Fruit fly (Drosophila melanogaster): ENCODE measurements around the gene CG7246.

The CG7246 gene

dm6 chrX:9048385-9048750, 32.5 kb downstream of the CG7246 start (continued):
- TF ChIP-seq CG30431 (GFP tag; optimal IDR thresholded peaks at IDR 0.05): peak; percentile 20
- no peak for TF ChIP-seq lov (optimal IDR thresholded peaks at IDR 0.05)
- TF ChIP-seq lov (GFP tag; IDR thresholded peaks at IDR 0.05): 0 out of 3 replicates have a peak, but pooled peaks have one; percentile 57
- no peak for TF ChIP-seq CG30020 (tag; optimal IDR thresholded peaks at IDR 0.05)
- no peak for TF ChIP-seq CG12744 (GFP tag; optimal IDR thresholded peaks at IDR 0.05)
- TF ChIP-seq Ptx1 (GFP tag; IDR thresholded peaks at IDR 0.05): no peak
- no peak for TF ChIP-seq CG17912 (GFP tag; optimal IDR thresholded peaks at IDR 0.05)
- TF ChIP-seq Nf-YC (tag; optimal IDR thresholded peaks at IDR 0.05): no peak
- no peak for TF ChIP-seq Ravus (GFP tag; IDR thresholded peaks at IDR 0.05)
- TF ChIP-seq fd96Cb (tag; optimal IDR thresholded peaks at IDR 0.05): peak; percentile 34
- TF ChIP-seq Hmx (GFP tag; optimal IDR thresholded peaks at IDR 0.05): no peak
- peak; percentile 13 for TF ChIP-seq CG7839 (tag; optimal IDR thresholded peaks at IDR 0.05)
- TF ChIP-seq insv (GFP tag; optimal IDR thresholded peaks at IDR 0.05): no peak
- TF ChIP-seq Abd-B (GFP tag; optimal IDR thresholded peaks at IDR 0.05): no peak
- TF ChIP-seq fd3F (GFP tag; optimal IDR thresholded peaks at IDR 0.05): no peak
- no peak for TF ChIP-seq dimm (GFP tag; IDR thresholded peaks at IDR 0.05)
- TF ChIP-seq ATbp (GFP tag; optimal IDR thresholded peaks at IDR 0.05): no peak
- TF ChIP-seq knrl (GFP tag; IDR thresholded peaks at IDR 0.05; ENCODE audit: partially characterized antibody): no peak
- TF ChIP-seq zen (tag; optimal IDR thresholded peaks at IDR 0.05): no peak
- TF ChIP-seq scrt (GFP tag; optimal IDR thresholded peaks at IDR 0.05): no peak
- peak; percentile 29 for TF ChIP-seq Ets65A (GFP tag)
- TF ChIP-seq fu2 (GFP tag; optimal IDR thresholded peaks at IDR 0.05): no peak
- TF ChIP-seq ab (GFP tag; optimal IDR thresholded peaks at IDR 0.05): no peak
- TF ChIP-seq cwo (GFP tag; optimal IDR thresholded peaks at IDR 0.05): no peak
- no peak for TF ChIP-seq pb (GFP tag; optimal IDR thresholded peaks at IDR 0.05)
- TF ChIP-seq CG11696 (GFP tag; IDR thresholded peaks at IDR 0.05): no peak
- TF ChIP-seq D19B (GFP tag; optimal IDR thresholded peaks at IDR 0.05): peak; percentile 70
- TF ChIP-seq CG42726 (GFP tag; IDR thresholded peaks at IDR 0.05; ENCODE audit: partially characterized antibody): no peak
- TF ChIP-seq peb (GFP tag; IDR thresholded peaks at IDR 0.05): no peak
- no peak for TF ChIP-seq salm (tag; optimal IDR thresholded peaks at IDR 0.05)
- no peak for TF ChIP-seq CG12219 (GFP tag; optimal IDR thresholded peaks at IDR 0.05)
- TF ChIP-seq Hmr (GFP tag; optimal IDR thresholded peaks at IDR 0.05): no peak
- TF ChIP-seq B-H1 (GFP tag; IDR thresholded peaks at IDR 0.05): no peak
- peak in 1 of 2 experiments; percentile 16 for TF ChIP-seq Pdp1 (GFP tag; optimal IDR thresholded peaks at IDR 0.05)
- TF ChIP-seq CG3407 (GFP tag; optimal IDR thresholded peaks at IDR 0.05): no peak
- TF ChIP-seq CG8359 (GFP tag; optimal IDR thresholded peaks at IDR 0.05; ENCODE audit: borderline replicate concordance): peak; percentile 35
- TF ChIP-seq D (optimal IDR thresholded peaks at IDR 0.05): no peak
- no peak for TF ChIP-seq D (GFP tag; optimal IDR thresholded peaks at IDR 0.05)
- TF ChIP-seq Mes4 (GFP tag; optimal IDR thresholded peaks at IDR 0.05): no peak
- TF ChIP-seq ato (GFP tag; IDR thresholded peaks at IDR 0.05; ENCODE audit: partially characterized antibody): no peak
- TF ChIP-seq CG12391 (tag; optimal IDR thresholded peaks at IDR 0.05): peak; percentile 34
- TF ChIP-seq Neu2 (GFP tag; optimal IDR thresholded peaks at IDR 0.05; ENCODE audit: borderline replicate concordance): no peak
- TF ChIP-seq CG13296 (GFP tag; optimal IDR thresholded peaks at IDR 0.05): no peak
- TF ChIP-seq btn (GFP tag; optimal IDR thresholded peaks at IDR 0.05): no peak
- no peak for TF ChIP-seq unc-4 (GFP tag; IDR thresholded peaks at IDR 0.05; ENCODE audit: partially characterized antibody)
- no peak for TF ChIP-seq Tbp (GFP tag; optimal IDR thresholded peaks at IDR 0.05)
- TF ChIP-seq Gsc (GFP tag; IDR thresholded peaks at IDR 0.05): no peak
- TF ChIP-seq dmrt11E (tag; optimal IDR thresholded peaks at IDR 0.05): peak; percentile 47
- no peak for TF ChIP-seq luna (GFP tag; optimal IDR thresholded peaks at IDR 0.05)
- TF ChIP-seq Atf3 (GFP tag; optimal IDR thresholded peaks at IDR 0.05): no peak
- TF ChIP-seq mirr (GFP tag; optimal IDR thresholded peaks at IDR 0.05): no peak
